Fruit fly (Drosophila melanogaster): ENCODE measurements around the gene Lgr1.

Lgr1 gene

DNA sequence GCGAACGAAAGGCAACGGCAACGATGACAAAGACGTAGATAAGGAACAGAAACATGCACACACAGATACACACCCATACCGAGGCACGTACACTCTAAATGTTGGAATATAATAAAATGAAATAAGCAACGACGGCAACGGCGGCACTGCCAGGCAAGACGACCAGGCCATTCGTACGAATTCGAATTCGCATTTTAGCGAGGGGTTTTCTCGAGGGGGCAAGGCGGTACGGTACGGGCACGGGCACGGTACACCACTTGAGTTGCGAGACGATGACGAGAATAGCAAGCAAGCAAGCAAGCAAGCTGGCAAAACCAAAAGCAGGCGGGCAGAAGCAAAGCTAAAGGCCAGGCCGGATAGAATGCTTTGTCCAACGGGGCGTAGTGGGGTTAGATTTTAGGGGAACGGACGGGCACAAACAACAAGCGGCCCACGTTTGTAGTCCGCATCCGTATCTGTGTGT, 24.4 kb upstream of the Lgr1 start:
- TF ChIP-seq CG7045 (GFP tag; optimal IDR thresholded peaks at IDR 0.05) (no peak), pad (GFP tag; optimal IDR thresholded peaks at IDR 0.05) (peak; percentile 48), bab1 (GFP tag; optimal IDR thresholded peaks at IDR 0.05) (peak; percentile 38), CG5204 (GFP tag; optimal IDR thresholded peaks at IDR 0.05) (no peak), Mnt (GFP tag; optimal IDR thresholded peaks at IDR 0.05) (peak; percentile 85), CG33017 (tag; optimal IDR thresholded peaks at IDR 0.05) (peak; percentile 36), toe (GFP tag; optimal IDR thresholded peaks at IDR 0.05) (peak; percentile 19), CG14711 (tag; optimal IDR thresholded peaks at IDR 0.05) (no peak), cnc (optimal IDR thresholded peaks at IDR 0.05) (no peak), tj (GFP tag; optimal IDR thresholded peaks at IDR 0.05) (peak; percentile 95), cic (GFP tag; optimal IDR thresholded peaks at IDR 0.05) (peak; percentile 91), ovo (GFP tag; optimal IDR thresholded peaks at IDR 0.05) (peak; percentile 75), Crg-1 (GFP tag; optimal IDR thresholded peaks at IDR 0.05) (no peak), CG7101 (tag; optimal IDR thresholded peaks at IDR 0.05) (peak; percentile 13), Hr96 (GFP tag; optimal IDR thresholded peaks at IDR 0.05) (peak; percentile 52), CG12768 (GFP tag; optimal IDR thresholded peaks at IDR 0.05) (peak; percentile 81), Clk (GFP tag; optimal IDR thresholded peaks at IDR 0.05) (no peak), CG11617 (GFP tag; optimal IDR thresholded peaks at IDR 0.05) (no peak), CG1620 (GFP tag; optimal IDR thresholded peaks at IDR 0.05) (peak; percentile 10), kay (GFP tag; ENCODE audit: borderline replicate concordance) (no peak)

DNA sequence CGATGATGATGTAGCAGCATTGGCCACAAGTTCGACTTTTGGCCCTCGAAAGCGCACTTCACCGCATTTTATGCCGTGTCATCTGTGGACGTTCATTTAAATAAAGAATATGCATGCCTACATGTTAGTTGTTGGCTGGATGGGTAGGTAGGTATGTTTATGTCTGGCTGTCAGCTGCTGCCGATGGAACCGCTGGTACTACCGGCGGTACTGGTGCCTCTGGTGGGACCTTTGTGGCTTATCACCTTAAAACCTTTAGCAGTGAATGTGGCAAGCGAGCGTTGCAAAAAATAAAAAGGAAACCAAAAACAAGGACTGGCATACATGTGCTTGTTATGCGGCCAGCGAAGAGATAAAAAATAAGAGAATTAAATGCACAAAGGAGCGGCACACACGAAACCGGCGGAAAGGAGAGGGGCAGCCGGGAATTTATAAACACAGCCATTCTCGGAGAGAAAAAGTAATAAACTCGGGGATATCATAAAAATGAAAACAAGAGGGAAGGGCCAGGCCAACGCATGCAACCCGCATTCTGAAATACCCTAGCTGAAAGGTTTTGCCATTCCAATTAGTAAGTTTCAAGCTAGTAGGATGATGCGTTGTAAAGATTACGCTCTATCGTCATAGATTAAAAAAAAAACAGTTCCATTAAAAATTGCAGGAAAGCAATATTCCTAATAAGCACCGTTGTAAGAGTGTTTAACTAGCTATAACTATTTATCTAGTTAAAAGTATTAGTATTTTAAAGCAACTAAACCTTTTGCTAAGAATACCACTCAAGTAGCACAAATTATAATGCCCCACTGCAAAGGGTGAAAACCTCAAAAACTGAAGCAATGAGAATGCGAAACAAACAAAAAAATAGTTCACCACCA, 23.4 kb upstream of the Lgr1 start:
- peak; percentile 28 for TF ChIP-seq toe (GFP tag; optimal IDR thresholded peaks at IDR 0.05)
- TF ChIP-seq CG33017 (tag; optimal IDR thresholded peaks at IDR 0.05) = peak; percentile 36
- no peak for TF ChIP-seq CG5204 (GFP tag; optimal IDR thresholded peaks at IDR 0.05)
- no peak for TF ChIP-seq CG12768 (GFP tag; optimal IDR thresholded peaks at IDR 0.05)
- peak; percentile 0 for TF ChIP-seq CG7101 (tag; optimal IDR thresholded peaks at IDR 0.05)
- TF ChIP-seq tj (GFP tag; optimal IDR thresholded peaks at IDR 0.05) = no peak
- TF ChIP-seq CG14711 (tag; optimal IDR thresholded peaks at IDR 0.05) = no peak

DNA sequence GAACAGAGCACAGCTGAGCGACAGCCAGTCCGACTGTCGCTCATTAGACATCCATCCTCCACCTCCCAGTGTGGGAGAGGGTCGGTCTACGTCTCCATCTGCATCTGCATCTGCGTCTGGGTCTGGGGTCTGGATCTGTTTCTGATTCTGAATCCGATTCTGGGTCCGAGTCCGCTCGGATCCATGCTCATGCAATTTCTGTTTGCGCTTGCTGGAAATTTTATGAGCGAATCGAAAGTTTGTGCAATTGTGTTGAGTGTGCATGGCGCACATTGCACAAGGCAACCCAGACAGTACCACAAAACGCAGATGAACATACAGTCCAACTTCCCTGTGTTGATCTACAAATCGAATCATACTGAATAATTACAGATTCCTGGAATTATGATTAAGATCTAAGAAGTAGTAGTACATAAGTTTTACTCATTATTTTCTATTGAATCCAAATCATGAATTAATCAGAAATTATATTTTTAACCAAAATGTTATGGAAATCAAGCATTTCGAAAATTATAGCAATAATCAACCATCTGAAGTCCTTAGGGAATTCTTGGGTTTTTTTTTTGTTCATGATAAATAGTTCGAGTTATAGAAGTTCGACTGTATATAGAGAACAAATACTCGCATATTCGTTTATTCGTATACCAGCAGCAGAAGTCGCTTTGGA, 22.4 kb upstream of the Lgr1 start:
- TF ChIP-seq cic (GFP tag; optimal IDR thresholded peaks at IDR 0.05) (no peak), Clk (GFP tag; optimal IDR thresholded peaks at IDR 0.05) (peak; percentile 42), bab1 (GFP tag; optimal IDR thresholded peaks at IDR 0.05) (peak; percentile 88), cnc (optimal IDR thresholded peaks at IDR 0.05) (no peak), CG12768 (GFP tag; optimal IDR thresholded peaks at IDR 0.05) (peak; percentile 75), CG7045 (GFP tag; optimal IDR thresholded peaks at IDR 0.05) (peak; percentile 91), CG14711 (tag; optimal IDR thresholded peaks at IDR 0.05) (peak; percentile 91), CG1620 (GFP tag; optimal IDR thresholded peaks at IDR 0.05) (peak; percentile 58), Hr96 (GFP tag; optimal IDR thresholded peaks at IDR 0.05) (peak; percentile 77), toe (GFP tag; optimal IDR thresholded peaks at IDR 0.05) (peak; percentile 73), ovo (GFP tag; optimal IDR thresholded peaks at IDR 0.05) (peak; percentile 19), Mnt (GFP tag; optimal IDR thresholded peaks at IDR 0.05) (no peak), pad (GFP tag; optimal IDR thresholded peaks at IDR 0.05) (peak; percentile 66), CG11617 (GFP tag; optimal IDR thresholded peaks at IDR 0.05) (peak; percentile 84), CG33017 (tag; optimal IDR thresholded peaks at IDR 0.05) (peak; percentile 89), CG7101 (tag; optimal IDR thresholded peaks at IDR 0.05) (peak; percentile 89), tj (GFP tag; optimal IDR thresholded peaks at IDR 0.05) (peak; percentile 68), CG5204 (GFP tag; optimal IDR thresholded peaks at IDR 0.05) (peak; percentile 88), kay (GFP tag; ENCODE audit: borderline replicate concordance) (peak; percentile 81), Crg-1 (GFP tag; optimal IDR thresholded peaks at IDR 0.05) (peak; percentile 70)

DNA sequence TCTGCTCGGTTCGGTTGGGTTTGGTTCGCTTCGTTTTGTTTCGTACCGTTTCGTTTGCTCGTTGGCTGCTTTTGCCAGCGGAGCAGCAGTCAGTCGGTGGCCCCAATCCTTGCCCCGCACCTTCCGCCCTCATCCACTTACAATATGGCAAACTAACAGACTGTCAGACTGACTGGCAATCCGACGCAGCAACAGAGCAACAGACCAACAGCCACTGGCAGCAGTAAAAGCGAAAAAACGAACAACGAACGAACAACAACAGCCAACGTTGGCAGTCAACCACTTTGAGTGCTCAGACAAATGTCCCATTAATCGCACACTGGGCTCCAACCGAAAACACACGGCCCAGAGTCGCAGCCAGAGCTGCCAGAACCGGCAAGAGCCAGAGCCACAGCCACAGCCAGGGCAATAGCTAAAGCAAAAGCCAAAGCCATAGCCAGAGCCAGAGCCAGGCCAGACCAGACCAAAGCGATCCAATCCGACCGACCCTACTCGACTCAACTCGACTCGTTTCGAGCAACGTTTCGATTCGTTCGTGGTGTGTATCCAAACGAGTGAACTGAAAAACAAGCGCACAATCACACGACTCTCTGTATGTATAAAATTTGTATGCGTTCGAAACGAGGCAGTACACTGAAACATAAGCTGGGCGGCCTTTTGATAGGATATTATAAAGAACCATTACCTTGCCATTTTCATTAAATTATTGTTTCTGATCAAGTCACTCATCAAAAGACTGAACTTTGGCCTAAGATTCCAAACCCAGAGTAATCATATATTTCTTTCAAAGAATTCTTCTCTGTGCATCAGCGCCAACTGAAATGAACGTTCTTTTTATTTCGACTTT, 21.7 kb upstream of the Lgr1 start:
- TF ChIP-seq cic (GFP tag; optimal IDR thresholded peaks at IDR 0.05) = peak; percentile 46
- TF ChIP-seq Crg-1 (GFP tag; optimal IDR thresholded peaks at IDR 0.05) = peak; percentile 92
- TF ChIP-seq CG5204 (GFP tag; optimal IDR thresholded peaks at IDR 0.05) = peak; percentile 97
- TF ChIP-seq CG7045 (GFP tag; optimal IDR thresholded peaks at IDR 0.05) = peak; percentile 97
- TF ChIP-seq kay (GFP tag; ENCODE audit: borderline replicate concordance) = peak; percentile 97
- peak; percentile 97 for TF ChIP-seq Hr96 (GFP tag; optimal IDR thresholded peaks at IDR 0.05)
- peak; percentile 90 for TF ChIP-seq tj (GFP tag; optimal IDR thresholded peaks at IDR 0.05)
- TF ChIP-seq CG12768 (GFP tag; optimal IDR thresholded peaks at IDR 0.05) = peak; percentile 95
- TF ChIP-seq Mnt (GFP tag; optimal IDR thresholded peaks at IDR 0.05) = peak; percentile 89
- peak; percentile 97 for TF ChIP-seq CG7101 (tag; optimal IDR thresholded peaks at IDR 0.05)
- peak; percentile 95 for TF ChIP-seq CG14711 (tag; optimal IDR thresholded peaks at IDR 0.05)
- peak; percentile 77 for TF ChIP-seq pad (GFP tag; optimal IDR thresholded peaks at IDR 0.05)
- peak; percentile 94 for TF ChIP-seq CG1620 (GFP tag; optimal IDR thresholded peaks at IDR 0.05)
- no peak for TF ChIP-seq cnc (optimal IDR thresholded peaks at IDR 0.05)
- TF ChIP-seq Clk (GFP tag; optimal IDR thresholded peaks at IDR 0.05) = peak; percentile 88
- TF ChIP-seq CG11617 (GFP tag; optimal IDR thresholded peaks at IDR 0.05) = peak; percentile 98
- peak; percentile 82 for TF ChIP-seq ovo (GFP tag; optimal IDR thresholded peaks at IDR 0.05)
- TF ChIP-seq CG33017 (tag; optimal IDR thresholded peaks at IDR 0.05) = peak; percentile 96
- TF ChIP-seq toe (GFP tag; optimal IDR thresholded peaks at IDR 0.05) = peak; percentile 94
- peak; percentile 97 for TF ChIP-seq bab1 (GFP tag; optimal IDR thresholded peaks at IDR 0.05)

Measured in whole organism, adult.